Fruit fly (Drosophila melanogaster) whole organism, embryonic: Measurements from ENCODE around the gene Cpr11B.

Experiments
- CG10274 ChIP-seq: fragments of 200-800 bp; sonication (Bioruptor generic); optimal IDR thresholded peaks from 3 replicates; lab custom pipeline; 2017; ENCODE audit warnings: missing biosample characterization, mild to moderate bottlenecking, missing genetic modification characterization
- CG10431 ChIP-seq: fragments of 200-800 bp; sonication (Bioruptor generic); optimal IDR thresholded peaks from 3 replicates; lab custom pipeline; 2018; ENCODE audit warnings: missing biosample characterization, mild to moderate bottlenecking, missing genetic modification characterization
- CG10543 ChIP-seq: fragments of 200-800 bp; sonication (Bioruptor generic); optimal IDR thresholded peaks from 3 replicates; lab custom pipeline; 2017; ENCODE audit warnings: missing biosample characterization, mild to moderate bottlenecking, missing genetic modification characterization, moderate library complexity
- CG13424 ChIP-seq: fragments of 200-800 bp; sonication (Bioruptor generic); optimal IDR thresholded peaks from 2 replicates; lab custom pipeline; 2019; ENCODE audit warnings: missing biosample characterization, mild to moderate bottlenecking, missing genetic modification characterization, moderate library complexity
- CG15514 ChIP-seq: fragments of 200-800 bp; sonication (Bioruptor generic); optimal IDR thresholded peaks from 3 replicates; lab custom pipeline; 2017; ENCODE audit warnings: missing biosample characterization, missing genetic modification characterization, mild to moderate bottlenecking, moderate library complexity, missing genetic modification reagents
- CG17186 ChIP-seq: fragments of 200-800 bp; sonication (Bioruptor generic); optimal IDR thresholded peaks from 3 replicates; lab custom pipeline; 2017; ENCODE audit warnings: missing biosample characterization, missing genetic modification reagents, missing genetic modification characterization
- CG17568 ChIP-seq: fragments of 200-800 bp; sonication (Bioruptor generic); optimal IDR thresholded peaks from 2 replicates; lab custom pipeline; 2018; ENCODE audit warnings: missing biosample characterization, mild to moderate bottlenecking, missing genetic modification characterization, moderate library complexity
- CG2120 ChIP-seq: fragments of 200-800 bp; sonication (Bioruptor generic); optimal IDR thresholded peaks from 3 replicates; lab custom pipeline; 2016; ENCODE audit warnings: missing biosample characterization, missing genetic modification characterization
- CG2129 ChIP-seq: fragments of 200-800 bp; sonication (Bioruptor generic); IDR thresholded peaks from 2 replicates; pipeline ENCODE4 v1.3.6; 2022; ENCODE audit warnings: missing biosample characterization, missing genetic modification characterization; ENCODE audit not compliant: partially characterized antibody
- CG30403 ChIP-seq: fragments of 200-800 bp; sonication (Bioruptor generic); optimal IDR thresholded peaks from 3 replicates; lab custom pipeline; 2016; ENCODE audit warnings: missing biosample characterization, missing genetic modification characterization
- CG31441 ChIP-seq: fragments of 200-800 bp; sonication (Bioruptor generic); IDR thresholded peaks from 2 replicates; pipeline ENCODE4 v1.3.6; 2022; ENCODE audit warnings: missing biosample characterization, missing genetic modification characterization
- CG3407 ChIP-seq: fragments of 200-800 bp; sonication (Bioruptor generic); optimal IDR thresholded peaks from 2 replicates; lab custom pipeline; 2018; ENCODE audit warnings: missing biosample characterization, mild to moderate bottlenecking, missing genetic modification characterization
- CG3995 ChIP-seq: fragments of 200-800 bp; sonication (Bioruptor generic); optimal IDR thresholded peaks from 3 replicates; lab custom pipeline; 2016; ENCODE audit warnings: missing biosample characterization, missing genetic modification characterization
- CG4328 ChIP-seq: fragments of 200-800 bp; sonication (Bioruptor generic); optimal IDR thresholded peaks from 3 replicates; lab custom pipeline; 2017; ENCODE audit warnings: missing biosample characterization, missing genetic modification reagents, missing genetic modification characterization
- CG5953 ChIP-seq: fragments of 200-800 bp; sonication (Bioruptor generic); IDR thresholded peaks from 2 replicates; pipeline ENCODE4 v1.3.6; 2022; ENCODE audit warnings: missing biosample characterization, missing genetic modification characterization
- CG6254 ChIP-seq: fragments of 200-800 bp; sonication (Bioruptor generic); optimal IDR thresholded peaks from 3 replicates; lab custom pipeline; 2017; ENCODE audit warnings: mild to moderate bottlenecking, missing biosample characterization, missing genetic modification reagents, missing genetic modification characterization
- CG6272 ChIP-seq: fragments of 200-800 bp; sonication (Bioruptor generic); IDR thresholded peaks from 2 replicates; pipeline ENCODE4 v1.3.6; 2022; ENCODE audit warnings: missing biosample characterization, missing genetic modification characterization
- CG6689 ChIP-seq: fragments of 200-800 bp; sonication (Bioruptor generic); IDR thresholded peaks from 2 replicates; pipeline ENCODE4 v1.3.6; 2022; ENCODE audit warnings: missing biosample characterization, missing genetic modification characterization
- CG7786 ChIP-seq: fragments of 200-800 bp; sonication (Bioruptor generic); optimal IDR thresholded peaks from 2 replicates; lab custom pipeline; 2016; ENCODE audit warnings: missing biosample characterization, missing genetic modification characterization
- CG8089 ChIP-seq: fragments of 200-800 bp; sonication (Bioruptor generic); optimal IDR thresholded peaks from 3 replicates; lab custom pipeline; 2016; ENCODE audit warnings: missing biosample characterization, missing genetic modification characterization
- CG8765 ChIP-seq: fragments of 200-800 bp; sonication (Bioruptor generic); IDR thresholded peaks from 2 replicates; pipeline ENCODE4 v1.3.6; 2022; ENCODE audit warnings: missing biosample characterization, missing genetic modification characterization
- CG8924 ChIP-seq: fragments of 200-800 bp; optimal IDR thresholded peaks from 3 replicates; lab custom pipeline; 2019; ENCODE audit warnings: missing biosample characterization, mild to moderate bottlenecking, missing genetic modification characterization, moderate library complexity
- CTCF ChIP-seq: fragments of 200-800 bp; sonication (Bioruptor generic); optimal IDR thresholded peaks from 2 replicates; lab custom pipeline; 2017; ENCODE audit warnings: missing biosample characterization, mild to moderate bottlenecking, missing genetic modification characterization, moderate library complexity
- Dad ChIP-seq: fragments of 200-800 bp; sonication (Bioruptor generic); optimal IDR thresholded peaks from 3 replicates; lab custom pipeline; 2016; ENCODE audit warnings: missing biosample characterization, missing genetic modification characterization
- Fer3 ChIP-seq: fragments of 200-800 bp; sonication (Bioruptor generic); optimal IDR thresholded peaks from 2 replicates; lab custom pipeline; 2018; ENCODE audit warnings: missing biosample characterization, mild to moderate bottlenecking, missing genetic modification characterization, moderate library complexity
- NFAT ChIP-seq: fragments of 200-800 bp; sonication (Bioruptor generic); IDR thresholded peaks from 2 replicates; pipeline ENCODE4 v1.3.6; 2022; ENCODE audit warnings: missing biosample characterization, missing genetic modification characterization
- Six4 ChIP-seq: fragments of 200-800 bp; sonication (Bioruptor generic); optimal IDR thresholded peaks from 2 replicates; lab custom pipeline; 2016; ENCODE audit warnings: missing biosample characterization, missing genetic modification characterization
- Stat92E ChIP-seq, 3 experiments: fragments of >200 bp in 2 of 3; fragments of 200-800 bp in 1 of 3; sonication (Bioruptor generic) in 1 of 3; optimal IDR thresholded peaks; 2 replicates each; lab custom pipeline; 2017 to 2019; ENCODE audit warnings: missing biosample characterization in 3 of 3, missing genetic modification characterization in 3 of 3, mild to moderate bottlenecking in 1 of 3, moderate library complexity in 1 of 3
- ase ChIP-seq: fragments of 200-800 bp; sonication (Bioruptor generic); IDR thresholded peaks from 3 replicates; pipeline ENCODE4 v1.3.6; 2022; ENCODE audit warnings: missing biosample characterization, missing genetic modification characterization
- ci ChIP-seq: fragments of 200-800 bp; sonication (Bioruptor generic); IDR thresholded peaks from 3 replicates; pipeline ENCODE4 v1.3.6; 2022; ENCODE audit warnings: missing biosample characterization, missing genetic modification characterization
- crp ChIP-seq, 2 experiments: fragments of 200-800 bp; sonication (Bioruptor generic); optimal IDR thresholded peaks; 2 replicates in 1 of 2; 3 replicates in 1 of 2; lab custom pipeline; 2017; ENCODE audit warnings: missing biosample characterization in 2 of 2, missing genetic modification characterization in 2 of 2, mild to moderate bottlenecking in 1 of 2, moderate library complexity in 1 of 2
- dan ChIP-seq: fragments of 200-800 bp; sonication (Bioruptor generic); IDR thresholded peaks from 2 replicates; pipeline ENCODE4 v1.3.6; 2022; ENCODE audit warnings: missing biosample characterization, missing genetic modification characterization
- en ChIP-seq: fragments of 200-800 bp; sonication (Bioruptor generic); optimal IDR thresholded peaks from 2 replicates; lab custom pipeline; 2016; ENCODE audit warnings: missing biosample characterization, missing genetic modification characterization
- grau ChIP-seq: fragments of 200-800 bp; optimal IDR thresholded peaks from 3 replicates; lab custom pipeline; 2019; ENCODE audit warnings: missing biosample characterization, mild to moderate bottlenecking, missing genetic modification characterization, moderate library complexity
- lbe ChIP-seq: fragments of 200-800 bp; sonication (Bioruptor generic); optimal IDR thresholded peaks from 2 replicates; lab custom pipeline; 2016; ENCODE audit warnings: missing biosample characterization, mild to moderate bottlenecking, missing genetic modification characterization
- lola ChIP-seq, 3 experiments: fragments of >200 bp in 2 of 3; fragments of 200-800 bp in 1 of 3; sonication (Bioruptor generic) in 1 of 3; optimal IDR thresholded peaks; 2 replicates each; lab custom pipeline; 2017 to 2019; ENCODE audit warnings: missing biosample characterization in 3 of 3, missing genetic modification characterization in 3 of 3, mild to moderate bottlenecking in 1 of 3, moderate library complexity in 1 of 3
- mam ChIP-seq: fragments of 200-800 bp; sonication (Bioruptor generic); optimal IDR thresholded peaks from 3 replicates; lab custom pipeline; 2016; ENCODE audit warnings: missing biosample characterization, missing genetic modification characterization
- mirr ChIP-seq: fragments of 200-800 bp; sonication (Bioruptor generic); optimal IDR thresholded peaks from 3 replicates; lab custom pipeline; 2018; ENCODE audit warnings: missing biosample characterization, mild to moderate bottlenecking, missing genetic modification characterization
- p53 ChIP-seq: fragments of 200-800 bp; sonication (Bioruptor generic); optimal IDR thresholded peaks from 2 replicates; lab custom pipeline; 2016; ENCODE audit warnings: missing biosample characterization, missing genetic modification characterization
- phol ChIP-seq: fragments of 200-800 bp; sonication (Bioruptor generic); optimal IDR thresholded peaks from 3 replicates; lab custom pipeline; 2018; ENCODE audit warnings: missing biosample characterization, mild to moderate bottlenecking, missing genetic modification characterization, moderate library complexity
- prd ChIP-seq, 3 experiments: fragments of >200 bp in 2 of 3; fragments of 200-800 bp in 1 of 3; sonication (Bioruptor generic) in 1 of 3; optimal IDR thresholded peaks in 2 of 3; IDR thresholded peaks in 1 of 3; 2 replicates in 2 of 3; 3 replicates in 1 of 3; pipeline versions ENCODE4 v1.3.6 to Lab custom; 2017 to 2022; ENCODE audit warnings: missing biosample characterization in 1 of 3, missing genetic modification characterization in 1 of 3
- pum ChIP-seq: fragments of 200-800 bp; sonication (Bioruptor generic); optimal IDR thresholded peaks from 2 replicates; lab custom pipeline; 2016; ENCODE audit warnings: missing biosample characterization, missing genetic modification characterization
- rib ChIP-seq: fragments of 200-800 bp; sonication (Bioruptor generic); IDR thresholded peaks from 2 replicates; pipeline ENCODE4 v1.3.6; 2022; ENCODE audit warnings: missing biosample characterization, missing genetic modification characterization
- slbo ChIP-seq: fragments of 200-800 bp; sonication (Bioruptor generic); IDR thresholded peaks from 2 replicates; pipeline ENCODE4 v1.3.6; 2022; ENCODE audit warnings: missing biosample characterization, missing genetic modification characterization
- so ChIP-seq: fragments of 200-800 bp; sonication (Bioruptor generic); IDR thresholded peaks from 3 replicates; pipeline ENCODE4 v1.3.6; 2022; ENCODE audit warnings: missing biosample characterization, missing genetic modification characterization
- tin ChIP-seq: fragments of 200-800 bp; sonication (Bioruptor generic); optimal IDR thresholded peaks from 3 replicates; lab custom pipeline; 2016; ENCODE audit warnings: missing biosample characterization, missing genetic modification characterization
- tll ChIP-seq, 2 experiments: fragments of 200-800 bp in 1 of 2; fragments of >200 bp in 1 of 2; sonication (Bioruptor generic) in 1 of 2; optimal IDR thresholded peaks; 2 replicates each; lab custom pipeline; 2017 to 2019; ENCODE audit warnings: missing biosample characterization in 2 of 2, missing genetic modification characterization in 2 of 2, mild to moderate bottlenecking in 1 of 2, moderate library complexity in 1 of 2
- twi ChIP-seq: fragments of 200-800 bp; optimal IDR thresholded peaks from 2 replicates; lab custom pipeline; 2019; ENCODE audit warnings: missing biosample characterization, mild to moderate bottlenecking, missing genetic modification characterization, moderate library complexity

Gene Cpr11B

dm6 chrX:12595610-12596336, 42.8 kb downstream of the Cpr11B start, which contains the start of the genes CG1824 and Sec16 (continued):
- TF ChIP-seq mirr (GFP tag; lab: Kevin White, UChicago), result no peak
- TF ChIP-seq CG6689 (GFP tag; lab: Robert Waterston, UW), result 0 out of 2 replicates have a peak, but pooled peaks have one; percentile 9
- TF ChIP-seq tin, result peak; percentile 36
- peak; percentile 24 for TF ChIP-seq mam (GFP tag; lab: Kevin White, UChicago)
- no peak for TF ChIP-seq Stat92E (GFP tag; optimal IDR thresholded peaks at IDR 0.05; lab: Kevin White, UChicago)
- peak; percentile 59 for TF ChIP-seq slbo (GFP tag; lab: Robert Waterston, UW)
- TF ChIP-seq CG10431, result peak; percentile 13
- no peak for TF ChIP-seq CG8089 (GFP tag; lab: Kevin White, UChicago)
- no peak for TF ChIP-seq CG6254 (GFP tag; lab: Kevin White, UChicago)
- no peak for TF ChIP-seq CG17568 (GFP tag; lab: Kevin White, UChicago)
- peak; percentile 7 for TF ChIP-seq CG7786 (GFP tag; lab: Kevin White, UChicago)
- no peak for TF ChIP-seq en
- TF ChIP-seq CG6272, result no peak
- peak; percentile 69 for TF ChIP-seq CG10543 (GFP tag; lab: Kevin White, UChicago)
- TF ChIP-seq CG17186 (GFP tag; lab: Kevin White, UChicago), result peak; percentile 8
- TF ChIP-seq p53 (GFP tag; lab: Kevin White, UChicago), result no peak
- TF ChIP-seq CG3995, result peak; percentile 93
- no peak for TF ChIP-seq CG5953 (GFP tag; lab: Robert Waterston, UW)
- peak; percentile 61 for TF ChIP-seq grau (tag; lab: Kevin White, UChicago)
- no peak for TF ChIP-seq lbe
- peak; percentile 45 for TF ChIP-seq CG8924
- TF ChIP-seq CG30403 (GFP tag; lab: Kevin White, UChicago), result peak; percentile 68
- no peak for TF ChIP-seq Dad
- TF ChIP-seq Six4 (GFP tag; lab: Kevin White, UChicago), result no peak
- no peak for TF ChIP-seq CG8765
- TF ChIP-seq Fer3, result peak; percentile 16
- TF ChIP-seq ci (GFP tag; lab: Robert Waterston, UW), result no peak; the same call in 2 of the 3 replicates
- peak; percentile 50 for TF ChIP-seq CG13424 (tag; lab: Kevin White, UChicago)
- peak; percentile 57 for TF ChIP-seq CG2120
- peak; percentile 63; the same call in 1 of the 2 replicates for TF ChIP-seq NFAT
- no peak for TF ChIP-seq pum (GFP tag; lab: Kevin White, UChicago)
- TF ChIP-seq prd (optimal IDR thresholded peaks at IDR 0.05; lab: Kevin White, UChicago), result no peak
- peak; percentile 35; the same call in 1 of the 3 replicates for TF ChIP-seq prd (GFP tag; IDR thresholded peaks at IDR 0.05; lab: Robert Waterston, UW)
- TF ChIP-seq CG3407 (GFP tag; lab: Kevin White, UChicago), result no peak
- TF ChIP-seq dan (GFP tag; lab: Robert Waterston, UW), result no peak
- peak; percentile 63 for TF ChIP-seq phol
- TF ChIP-seq CG2129 (GFP tag; lab: Robert Waterston, UW), result peak; percentile 26; the same call in 1 of the 2 replicates
- peak; percentile 14 for TF ChIP-seq CG10274 (GFP tag; lab: Kevin White, UChicago)
- TF ChIP-seq crp (GFP tag; optimal IDR thresholded peaks at IDR 0.05; lab: Kevin White, UChicago), result peak in 1 of 2 experiments; percentile 59
- no peak for TF ChIP-seq rib (GFP tag; lab: Robert Waterston, UW)
- TF ChIP-seq CTCF, result no peak
- TF ChIP-seq ase (GFP tag; lab: Robert Waterston, UW), result no peak
- TF ChIP-seq CG15514 (GFP tag; lab: Kevin White, UChicago), result peak; percentile 28
- TF ChIP-seq twi, result peak; percentile 8
- TF ChIP-seq lola (GFP tag; optimal IDR thresholded peaks at IDR 0.05; lab: Kevin White, UChicago), result peak in 1 of 3 experiments; percentile 65
- peak; percentile 53 for TF ChIP-seq CG4328 (GFP tag; lab: Kevin White, UChicago)
- peak in 1 of 2 experiments; percentile 18 for TF ChIP-seq tll (GFP tag; optimal IDR thresholded peaks at IDR 0.05; lab: Kevin White, UChicago)
- TF ChIP-seq CG31441, result peak; percentile 61; the same call in 1 of the 2 replicates
- TF ChIP-seq so, result no peak
